Worm (Caenorhabditis elegans): ENCODE results near the gene ZK262.19.
"Not testable (repeated sequence)": the region's sequence is repeated elsewhere in the genome, so short reads cannot be mapped to it uniquely, and the experiment has no call there.

The ZK262.19 gene

ce11 chrV:18412351-18412750 is 13.1 kb downstream of the ZK262.19 start:
- no peak for TF ChIP-seq efl-1 (optimal IDR thresholded peaks at IDR 0.05)
- TF ChIP-seq efl-1 (GFP tag; optimal IDR thresholded peaks at IDR 0.05 in 1 of 2), result peak in 1 of 2 experiments; percentile 23
- peak in 1 of 2 experiments; percentile 2 for TF ChIP-seq lin-35 (GFP tag; optimal IDR thresholded peaks at IDR 0.05)
- TF ChIP-seq nhr-11 (tag; optimal IDR thresholded peaks at IDR 0.05), result no peak

- TF ChIP-seq elt-3 (tag; optimal IDR thresholded peaks at IDR 0.05) (no peak), sptf-1 (tag; optimal IDR thresholded peaks at IDR 0.05) (no peak), nhr-71 (tag; optimal IDR thresholded peaks at IDR 0.05) (no peak), nhr-237 (tag; optimal IDR thresholded peaks at IDR 0.05) (no peak), lir-3 (tag; optimal IDR thresholded peaks at IDR 0.05; ENCODE audit: poor library complexity) (no peak), grh-1 (GFP tag; IDR thresholded peaks at IDR 0.05) (no peak)
Observed at ce11 chrV:18410142-18410541, 15.3 kb downstream of the ZK262.19 start, which contains the start of gene srh-207. TSS of gene srh-207 (minus strand) at chrV:18410242.

ce11 chrV:18404767-18405166 is 20.7 kb downstream of the ZK262.19 start, which contains the start of gene srh-209:
TSS of gene srh-209 (minus strand) at chrV:18404867.
- not testable (repeated sequence) for TF ChIP-seq blmp-1, F16B12.6, tlp-1 (tag; optimal IDR thresholded peaks at IDR 0.05)

ce11 chrV:18402743-18403142 is 22.7 kb downstream of the ZK262.19 start:
- no peak for TF ChIP-seq efl-1 (optimal IDR thresholded peaks at IDR 0.05)
- peak in 1 of 2 experiments; percentile 90 for TF ChIP-seq efl-1 (GFP tag; optimal IDR thresholded peaks at IDR 0.05 in 1 of 2)
- no peak for TF ChIP-seq nhr-12 (tag; optimal IDR thresholded peaks at IDR 0.05)
- no peak for TF ChIP-seq unc-62 (GFP tag; optimal IDR thresholded peaks at IDR 0.05)

ce11 chrV:18397814-18398213 is 27.6 kb downstream of the ZK262.19 start, which contains the start of gene Y51A2B.16:
TSS of gene Y51A2B.16 (minus strand) at chrV:18397914.
- TF ChIP-seq irx-1 (tag; optimal IDR thresholded peaks at IDR 0.05) (no peak), ets-5 (GFP tag; IDR thresholded peaks at IDR 0.05) (no peak), blmp-1 (tag; optimal IDR thresholded peaks at IDR 0.05) (no peak), efl-1 (optimal IDR thresholded peaks at IDR 0.05) (no peak), efl-1 (GFP tag; optimal IDR thresholded peaks at IDR 0.05 in 1 of 2) (peak in 1 of 2 experiments; percentile 6)

ce11 chrV:18395649-18396048 is 29.8 kb downstream of the ZK262.19 start, which contains the start of gene Y51A2B.9:
TSS of gene Y51A2B.9 (minus strand) at chrV:18395749.
- TF ChIP-seq fos-1 (tag; optimal IDR thresholded peaks at IDR 0.05), result no peak
- TF ChIP-seq egl-13 (tag; optimal IDR thresholded peaks at IDR 0.05), result no peak
- no peak for TF ChIP-seq nhr-12 (tag; optimal IDR thresholded peaks at IDR 0.05)
- no peak for TF ChIP-seq mdl-1 (tag; optimal IDR thresholded peaks at IDR 0.05)
- TF ChIP-seq aha-1 (tag; optimal IDR thresholded peaks at IDR 0.05), result no peak
- TF ChIP-seq elt-3 (tag; optimal IDR thresholded peaks at IDR 0.05), result no peak
- TF ChIP-seq zip-4 (GFP tag; optimal IDR thresholded peaks at IDR 0.05), result no peak
- no peak for TF ChIP-seq aly-2 (tag; optimal IDR thresholded peaks at IDR 0.05)
- no peak for TF ChIP-seq skn-1 (tag; optimal IDR thresholded peaks at IDR 0.05)
- no peak for TF ChIP-seq C16A3.4 (tag; optimal IDR thresholded peaks at IDR 0.05)

- TF ChIP-seq blmp-1 (tag; optimal IDR thresholded peaks at IDR 0.05), result no peak
- TF ChIP-seq dpl-1 (GFP tag; optimal IDR thresholded peaks at IDR 0.05), result no peak
- TF ChIP-seq mab-9 (GFP tag; IDR thresholded peaks at IDR 0.05), result no peak
- TF ChIP-seq fkh-10 (GFP tag; optimal IDR thresholded peaks at IDR 0.05), result no peak
- no peak for TF ChIP-seq lsy-2 (tag; optimal IDR thresholded peaks at IDR 0.05)
- TF ChIP-seq mdl-1 (tag; optimal IDR thresholded peaks at IDR 0.05), result no peak
- no peak for TF ChIP-seq nhr-20 (tag; optimal IDR thresholded peaks at IDR 0.05)
- TF ChIP-seq swsn-7 (tag; optimal IDR thresholded peaks at IDR 0.05), result no peak
- no peak for TF ChIP-seq nhr-90 (tag; optimal IDR thresholded peaks at IDR 0.05; ENCODE audit: poor library complexity)
- no peak for TF ChIP-seq mef-2 (tag; optimal IDR thresholded peaks at IDR 0.05)
- TF ChIP-seq unc-86 (tag; optimal IDR thresholded peaks at IDR 0.05), result no peak
- TF ChIP-seq ceh-63 (GFP tag; optimal IDR thresholded peaks at IDR 0.05), result no peak
- no peak for TF ChIP-seq nhr-76 (tag; optimal IDR thresholded peaks at IDR 0.05)
- no peak for TF ChIP-seq pax-3 (tag; optimal IDR thresholded peaks at IDR 0.05)
- TF ChIP-seq alr-1 (tag; optimal IDR thresholded peaks at IDR 0.05; ENCODE audit: borderline replicate concordance), result no peak
- no peak for TF ChIP-seq ets-5 (GFP tag; IDR thresholded peaks at IDR 0.05)
- TF ChIP-seq nhr-11 (tag; optimal IDR thresholded peaks at IDR 0.05), result no peak
Observed at ce11 chrV:18394203-18394602, 31.2 kb downstream of the ZK262.19 start, which contains the start of gene Y51A2B.6. TSS of gene Y51A2B.6 (minus strand) at chrV:18394303.

Measured in whole organism, L1 larva.